Worm (Caenorhabditis elegans) whole organism, L4/young adult: ENCODE data around the gene epn-1.

Experiments used
- W03F9.2 ChIP-seq: fragments of 150-350 bp; optimal IDR thresholded peaks from 2 replicates; lab custom pipeline; 2014; ENCODE audit warnings: missing biosample characterization, missing genetic modification characterization
- dao-5 ChIP-seq: sonication (generic microtip); optimal IDR thresholded peaks from 2 replicates; lab custom pipeline; 2016; ENCODE audit warnings: missing genotype, missing genetic modification characterization, moderate library complexity, missing compliant biosample characterization
- him-1 ChIP-seq: sonication (generic microtip); optimal IDR thresholded peaks from 2 replicates; lab custom pipeline; 2016; ENCODE audit warnings: missing genotype, missing genetic modification reagents, missing genetic modification characterization, missing compliant biosample characterization

The epn-1 gene

ce11 chrX:14824490-14825050 is 6.3 kb upstream of the epn-1 start, which contains the start of gene mbk-1:
Gene mbk-1, minus strand, starts transcription at chrX:14824540.
- TF ChIP-seq him-1 (tag; lab: Kevin White, UChicago) (peak; percentile 43), W03F9.2 (tag; lab: Kevin White, UChicago) (peak; percentile 71), dao-5 (tag; lab: Kevin White, UChicago) (no peak)

DNA sequence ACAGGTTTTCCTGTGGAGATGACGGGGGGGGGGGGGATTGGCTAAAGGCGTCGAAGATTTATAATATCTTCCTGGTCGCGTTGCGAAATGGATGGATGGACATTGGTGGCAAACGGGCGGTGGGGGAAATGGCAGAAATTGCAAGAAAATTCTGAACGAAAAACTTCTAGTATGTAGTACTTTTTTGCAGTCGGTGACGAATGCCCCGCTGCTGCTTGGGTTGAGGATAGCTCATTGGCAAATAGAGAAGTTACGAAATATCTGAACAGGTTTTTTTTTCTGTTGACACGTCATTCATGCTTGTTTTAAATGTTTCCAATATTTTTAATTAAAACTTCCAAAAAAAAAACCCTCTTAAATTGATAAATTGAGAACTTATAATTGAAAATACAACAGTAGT is 1.2 kb upstream of the epn-1 start:
- TF ChIP-seq W03F9.2 (tag; lab: Kevin White, UChicago) = no peak
- no peak for TF ChIP-seq him-1 (tag; lab: Kevin White, UChicago)
- TF ChIP-seq dao-5 (tag; lab: Kevin White, UChicago) = no peak

DNA sequence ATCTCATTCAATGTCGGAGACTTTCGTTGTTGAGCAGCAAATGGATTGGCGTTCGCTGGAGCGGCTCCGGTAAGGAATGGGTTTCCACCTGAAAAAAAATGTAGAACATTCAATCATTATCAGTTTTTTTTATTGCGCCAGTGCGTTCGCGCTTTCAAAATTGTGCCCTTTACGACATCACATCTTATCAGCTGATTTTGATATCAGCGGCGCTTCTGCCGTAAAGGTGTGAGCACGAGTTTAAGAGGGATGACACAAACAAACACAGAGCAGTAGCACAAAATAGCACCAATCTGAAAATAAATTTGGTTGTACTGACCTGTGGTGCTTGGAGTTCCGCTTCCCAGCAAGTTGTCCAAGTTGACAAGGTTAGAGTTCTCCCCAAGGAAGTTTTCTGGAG is 1.6 kb downstream of the epn-1 start:
- TF ChIP-seq dao-5 (tag; lab: Kevin White, UChicago) (no peak), W03F9.2 (tag; lab: Kevin White, UChicago) (no peak), him-1 (tag; lab: Kevin White, UChicago) (no peak)

DNA sequence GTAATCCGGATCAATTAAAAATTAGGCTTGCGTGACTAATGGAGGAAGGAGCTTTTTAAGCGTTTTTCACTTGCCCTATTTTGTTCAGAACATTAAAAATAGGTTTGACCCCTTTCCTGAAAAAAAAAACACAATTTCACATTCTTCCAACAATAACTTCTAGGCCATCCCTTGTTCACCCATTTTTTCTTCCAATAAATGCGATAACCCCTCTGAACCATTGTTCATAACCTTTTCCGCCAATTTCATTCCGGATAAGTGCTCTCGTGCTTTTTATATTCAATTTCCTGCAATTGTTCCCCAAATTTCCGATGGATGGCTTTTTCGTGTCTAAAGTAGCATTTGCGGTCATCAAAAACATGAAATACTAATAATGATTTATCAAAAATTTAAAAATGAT is 2.9 kb downstream of the epn-1 start:
- TF ChIP-seq dao-5 (tag; lab: Kevin White, UChicago) (no peak), W03F9.2 (tag; lab: Kevin White, UChicago) (no peak), him-1 (tag; lab: Kevin White, UChicago) (peak; percentile 25)

DNA sequence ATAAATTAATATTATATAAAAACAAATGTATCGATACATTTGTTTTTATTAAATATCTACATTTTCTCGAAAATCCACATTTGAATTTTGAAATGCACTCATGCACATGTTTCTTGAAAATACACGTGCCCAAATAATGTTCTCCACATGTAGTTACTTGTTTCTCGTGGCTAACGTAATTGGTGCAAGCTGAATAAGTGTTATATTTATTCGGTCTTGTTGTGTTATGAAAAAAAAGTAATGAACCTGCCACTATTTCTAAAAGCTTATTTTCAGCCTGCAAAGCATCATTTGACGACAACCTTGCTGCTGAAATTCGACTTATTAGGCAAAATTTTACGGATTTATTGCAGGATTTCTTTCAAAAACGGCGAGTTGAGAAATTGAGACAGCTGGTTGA is 4.9 kb downstream of the epn-1 start:
- TF ChIP-seq him-1 (tag; lab: Kevin White, UChicago) (peak; percentile 62), dao-5 (tag; lab: Kevin White, UChicago) (no peak), W03F9.2 (tag; lab: Kevin White, UChicago) (peak; percentile 79)

DNA sequence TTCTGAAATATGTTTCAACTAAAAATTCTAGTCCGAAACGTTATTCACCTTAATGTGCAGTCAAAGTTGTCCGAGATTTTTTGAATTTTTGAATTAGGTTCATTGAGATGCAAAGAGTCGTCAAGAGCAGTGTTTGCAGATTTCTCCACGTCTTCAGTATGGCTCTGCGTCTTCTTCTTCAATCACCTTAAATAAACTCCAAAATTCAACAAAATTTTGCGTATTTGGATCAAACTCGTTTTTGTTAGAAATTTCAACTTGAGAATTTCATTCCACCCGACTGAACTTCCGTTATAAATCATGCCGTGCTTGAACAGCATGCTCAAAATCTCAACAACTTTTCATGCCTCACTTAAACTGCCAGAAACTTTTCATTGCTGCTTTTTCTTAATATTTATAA is 6.3 kb downstream of the epn-1 start, which contains the start of gene T04C10.3:
T04C10.3 (plus strand) TSS at position 301 of the 400 bp plus-strand sequence.
- TF ChIP-seq him-1 (tag; lab: Kevin White, UChicago) (no peak), dao-5 (tag; lab: Kevin White, UChicago) (no peak), W03F9.2 (tag; lab: Kevin White, UChicago) (no peak)

- no peak for TF ChIP-seq dao-5 (tag; lab: Kevin White, UChicago)
- TF ChIP-seq W03F9.2 (tag; lab: Kevin White, UChicago) = peak; percentile 43
Observed at ce11 chrX:14810718-14811117, 7.6 kb downstream of the epn-1 start, which contains the start of gene atf-4. Gene atf-4, minus strand, starts transcription at chrX:14810810.

DNA sequence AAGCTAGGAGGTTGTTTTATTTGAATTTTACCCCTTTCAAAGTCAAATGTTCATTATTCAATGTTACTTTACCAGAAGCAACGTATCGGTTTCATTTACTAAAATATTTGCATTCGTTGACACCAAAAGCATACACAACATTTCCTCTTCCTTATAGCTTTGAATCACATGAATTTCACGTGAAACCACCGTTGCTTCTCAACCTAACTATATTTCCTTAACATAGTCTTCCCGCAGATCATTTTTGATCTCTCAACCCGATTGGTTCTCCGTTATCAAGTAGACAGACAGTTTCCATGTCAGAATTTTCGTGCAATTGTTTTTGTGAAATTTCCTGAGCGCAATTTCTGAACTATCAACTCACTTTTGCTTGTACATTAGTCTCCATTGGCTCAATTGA is 8.4 kb downstream of the epn-1 start:
- no peak for TF ChIP-seq dao-5 (tag; lab: Kevin White, UChicago)
- no peak for TF ChIP-seq him-1 (tag; lab: Kevin White, UChicago)

ce11 chrX:14808796-14809195 is 9.5 kb downstream of the epn-1 start:
- TF ChIP-seq W03F9.2 (tag; lab: Kevin White, UChicago) = no peak
- no peak for TF ChIP-seq dao-5 (tag; lab: Kevin White, UChicago)
- TF ChIP-seq him-1 (tag; lab: Kevin White, UChicago) = no peak

- TF ChIP-seq him-1 (tag; lab: Kevin White, UChicago) (no peak), W03F9.2 (tag; lab: Kevin White, UChicago) (no peak), dao-5 (tag; lab: Kevin White, UChicago) (no peak)
Observed at ce11 chrX:14806936-14807335, 11.4 kb downstream of the epn-1 start, which contains the start of gene F42D1.4. Gene F42D1.4, plus strand, starts transcription at chrX:14807236.

DNA sequence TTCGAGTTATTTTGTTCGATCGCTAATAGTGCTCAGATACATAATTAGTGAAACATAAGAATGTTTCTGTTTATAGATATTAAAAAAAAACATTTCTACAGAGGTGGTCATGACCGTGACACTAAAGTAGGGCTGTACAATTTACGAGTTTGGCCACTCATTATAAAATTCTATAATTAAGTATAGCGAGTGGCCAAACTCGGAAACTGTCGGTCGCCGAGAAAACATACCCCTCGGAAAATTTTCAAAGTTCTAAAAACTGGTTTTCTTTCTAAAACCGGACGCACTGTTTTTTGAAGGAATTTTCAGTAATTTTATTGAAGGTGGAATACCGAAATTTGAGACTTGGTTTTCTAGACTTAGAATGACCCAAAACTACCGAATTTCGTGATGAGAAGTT is 12.6 kb downstream of the epn-1 start:
- TF ChIP-seq dao-5 (tag; lab: Kevin White, UChicago) (no peak), W03F9.2 (tag; lab: Kevin White, UChicago) (no peak), him-1 (tag; lab: Kevin White, UChicago) (no peak)

- TF ChIP-seq dao-5 (tag; lab: Kevin White, UChicago) = no peak
- TF ChIP-seq W03F9.2 (tag; lab: Kevin White, UChicago) = no peak
- TF ChIP-seq him-1 (tag; lab: Kevin White, UChicago) = no peak
Observed at ce11 chrX:14804706-14805105, 13.6 kb downstream of the epn-1 start.

- TF ChIP-seq W03F9.2 (tag; lab: Kevin White, UChicago) = no peak
- TF ChIP-seq dao-5 (tag; lab: Kevin White, UChicago) = no peak
- TF ChIP-seq him-1 (tag; lab: Kevin White, UChicago) = no peak
Observed at ce11 chrX:14797405-14797804, 20.9 kb downstream of the epn-1 start.

DNA sequence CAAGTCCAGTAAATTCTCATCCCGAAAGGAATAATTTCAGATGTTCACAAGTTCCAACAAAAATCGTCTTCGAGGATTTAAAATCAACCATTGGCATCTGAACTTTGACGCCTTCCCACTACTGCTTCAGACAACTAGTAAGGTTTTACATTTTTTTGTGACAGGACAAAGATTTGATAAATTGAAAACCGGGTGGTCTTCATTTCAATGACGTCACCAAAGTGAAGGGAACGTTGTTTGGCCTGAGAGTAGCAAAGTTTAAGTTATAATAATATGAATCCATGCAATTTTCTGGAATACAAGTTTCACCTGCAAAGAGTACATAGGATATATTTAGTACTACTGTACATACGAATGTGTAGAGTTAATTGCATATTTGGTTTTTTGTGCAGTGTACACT is 24.1 kb downstream of the epn-1 start:
- TF ChIP-seq dao-5 (tag; lab: Kevin White, UChicago) = no peak
- no peak for TF ChIP-seq him-1 (tag; lab: Kevin White, UChicago)
- TF ChIP-seq W03F9.2 (tag; lab: Kevin White, UChicago) = no peak
